Fruit fly (Drosophila melanogaster) whole organism, embryonic: Measurements from ENCODE around the gene CG5171.
A peak's percentile ranks its signal among the peaks of the same experiment; 100 is the strongest.

Experiments
- Antp ChIP-seq: fragments of 200-800 bp; sonication (Bioruptor generic); optimal IDR thresholded peaks from 3 replicates; lab custom pipeline; 2016; ENCODE audit warnings: missing biosample characterization, missing genetic modification characterization
- CG10431 ChIP-seq: fragments of 200-800 bp; sonication (Bioruptor generic); optimal IDR thresholded peaks from 3 replicates; lab custom pipeline; 2018; ENCODE audit warnings: missing biosample characterization, mild to moderate bottlenecking, missing genetic modification characterization
- CG10462 ChIP-seq: fragments of 200-800 bp; sonication (Bioruptor generic); optimal IDR thresholded peaks from 2 replicates; lab custom pipeline; 2016; ENCODE audit warnings: missing biosample characterization, missing genetic modification characterization
- CG10654 ChIP-seq: fragments of 200-800 bp; sonication (Bioruptor generic); optimal IDR thresholded peaks from 2 replicates; lab custom pipeline; 2016; ENCODE audit warnings: missing biosample characterization, missing genetic modification characterization
- CG11456 ChIP-seq: fragments of 200-800 bp; sonication (Bioruptor generic); IDR thresholded peaks from 3 replicates; pipeline ENCODE4 v1.3.6; 2022; ENCODE audit warnings: missing biosample characterization, missing genetic modification characterization
- CG12071 ChIP-seq: fragments of 200-800 bp; sonication (Bioruptor generic); optimal IDR thresholded peaks from 3 replicates; lab custom pipeline; 2018; ENCODE audit warnings: missing biosample characterization, mild to moderate bottlenecking, missing genetic modification characterization
- CG15073 ChIP-seq: fragments of 200-800 bp; sonication (Bioruptor generic); optimal IDR thresholded peaks from 2 replicates; lab custom pipeline; 2016; ENCODE audit warnings: missing biosample characterization, missing genetic modification characterization
- CG1529 ChIP-seq: fragments of 200-800 bp; sonication (Bioruptor generic); optimal IDR thresholded peaks from 3 replicates; lab custom pipeline; 2018; ENCODE audit warnings: missing biosample characterization, missing genetic modification characterization
- CG15696 ChIP-seq: fragments of 200-800 bp; sonication (Bioruptor generic); optimal IDR thresholded peaks from 2 replicates; lab custom pipeline; 2019; ENCODE audit warnings: missing biosample characterization, mild to moderate bottlenecking, missing genetic modification characterization, moderate library complexity
- CG16813 ChIP-seq: fragments of 200-800 bp; sonication (Bioruptor generic); IDR thresholded peaks from 3 replicates; pipeline ENCODE4 v1.3.6; 2022; ENCODE audit warnings: missing biosample characterization, missing genetic modification characterization; ENCODE audit not compliant: partially characterized antibody
- CG17359 ChIP-seq: fragments of 200-800 bp; sonication (Bioruptor generic); optimal IDR thresholded peaks from 3 replicates; lab custom pipeline; 2018; ENCODE audit warnings: missing biosample characterization, mild to moderate bottlenecking, missing genetic modification characterization, moderate library complexity
- CG18476 ChIP-seq: fragments of 200-800 bp; sonication (Bioruptor generic); optimal IDR thresholded peaks from 2 replicates; lab custom pipeline; 2016; ENCODE audit warnings: missing biosample characterization, mild to moderate bottlenecking, missing genetic modification characterization
- CG18619 ChIP-seq: fragments of 200-800 bp; sonication (Bioruptor generic); optimal IDR thresholded peaks from 3 replicates; lab custom pipeline; 2017; ENCODE audit warnings: missing biosample characterization, mild to moderate bottlenecking, missing genetic modification characterization
- CG31388 ChIP-seq: fragments of 200-800 bp; sonication (Bioruptor generic); optimal IDR thresholded peaks from 2 replicates; lab custom pipeline; 2016; ENCODE audit warnings: missing biosample characterization, missing genetic modification characterization
- CG32772 ChIP-seq: fragments of 200-800 bp; sonication (Bioruptor generic); IDR thresholded peaks from 2 replicates; pipeline ENCODE4 v1.3.6; 2022; ENCODE audit warnings: missing biosample characterization, missing genetic modification characterization
- CG34422 ChIP-seq: fragments of 200-800 bp; sonication (Bioruptor generic); IDR thresholded peaks from 3 replicates; pipeline ENCODE4 v1.3.6; 2022; ENCODE audit warnings: missing biosample characterization, missing genetic modification characterization
- CG3838 ChIP-seq: fragments of 200-800 bp; sonication (Bioruptor generic); optimal IDR thresholded peaks from 3 replicates; lab custom pipeline; 2016; ENCODE audit warnings: missing biosample characterization, missing genetic modification characterization
- CG42726 ChIP-seq: fragments of 200-800 bp; sonication (Bioruptor generic); IDR thresholded peaks from 2 replicates; pipeline ENCODE4 v1.3.6; 2022; ENCODE audit warnings: missing biosample characterization, missing genetic modification characterization; ENCODE audit not compliant: partially characterized antibody
- CG6854 ChIP-seq: fragments of 200-800 bp; sonication (Bioruptor generic); optimal IDR thresholded peaks from 3 replicates; lab custom pipeline; 2017; ENCODE audit warnings: missing biosample characterization, mild to moderate bottlenecking, missing genetic modification characterization
- CG7271 ChIP-seq: fragments of 200-800 bp; sonication (Bioruptor generic); optimal IDR thresholded peaks from 2 replicates; lab custom pipeline; 2018; ENCODE audit warnings: missing biosample characterization, mild to moderate bottlenecking, missing genetic modification characterization, moderate library complexity
- CG7357 ChIP-seq: fragments of 200-800 bp; sonication (Bioruptor generic); IDR thresholded peaks from 3 replicates; pipeline ENCODE4 v1.3.6; 2022; ENCODE audit warnings: missing biosample characterization, missing genetic modification characterization
- CG7786 ChIP-seq: fragments of 200-800 bp; sonication (Bioruptor generic); optimal IDR thresholded peaks from 2 replicates; lab custom pipeline; 2016; ENCODE audit warnings: missing biosample characterization, missing genetic modification characterization
- CG8944 ChIP-seq: fragments of 200-800 bp; sonication (Bioruptor generic); optimal IDR thresholded peaks from 3 replicates; lab custom pipeline; 2016; ENCODE audit warnings: missing biosample characterization, missing genetic modification characterization
- CG9437 ChIP-seq: fragments of 200-800 bp; sonication (Bioruptor generic); optimal IDR thresholded peaks from 2 replicates; lab custom pipeline; 2018; ENCODE audit warnings: missing biosample characterization, mild to moderate bottlenecking, missing genetic modification characterization
- CG9932 ChIP-seq: fragments of 200-800 bp; sonication (Bioruptor generic); IDR thresholded peaks from 2 replicates; pipeline ENCODE4 v1.3.6; 2022; ENCODE audit warnings: missing biosample characterization, missing genetic modification characterization
- Deaf1 ChIP-seq: fragments of 200-800 bp; optimal IDR thresholded peaks from 3 replicates; lab custom pipeline; 2019; ENCODE audit warnings: missing biosample characterization, mild to moderate bottlenecking, missing genetic modification characterization, moderate library complexity
- Jarid2 ChIP-seq: fragments of 200-800 bp; sonication (Bioruptor generic); optimal IDR thresholded peaks from 3 replicates; lab custom pipeline; 2017; ENCODE audit warnings: mild to moderate bottlenecking, missing biosample characterization, missing genetic modification reagents, missing genetic modification characterization
- Mad ChIP-seq: fragments of 200-800 bp; sonication (Bioruptor generic); optimal IDR thresholded peaks from 2 replicates; lab custom pipeline; 2016; ENCODE audit warnings: missing biosample characterization, missing genetic modification characterization
- NC2α ChIP-seq: fragments of 200-800 bp; sonication (Bioruptor generic); optimal IDR thresholded peaks from 2 replicates; lab custom pipeline; 2016; ENCODE audit warnings: missing biosample characterization, missing genetic modification characterization
- Pdp1 ChIP-seq, 2 experiments: fragments of 200-800 bp; sonication (Bioruptor generic); optimal IDR thresholded peaks; 3 replicates each; lab custom pipeline; 2016; ENCODE audit warnings: missing biosample characterization in 2 of 2, missing genetic modification characterization in 2 of 2, mild to moderate bottlenecking in 1 of 2, moderate library complexity in 1 of 2
- Xbp1 ChIP-seq: fragments of 200-800 bp; sonication (Bioruptor generic); optimal IDR thresholded peaks from 3 replicates; lab custom pipeline; 2016; ENCODE audit warnings: missing biosample characterization, mild to moderate bottlenecking, missing genetic modification characterization
- YL-1 ChIP-seq: fragments of 200-800 bp; sonication (Bioruptor generic); optimal IDR thresholded peaks from 3 replicates; lab custom pipeline; 2017; ENCODE audit warnings: missing biosample characterization, mild to moderate bottlenecking, missing genetic modification characterization
- ac ChIP-seq: fragments of 200-800 bp; sonication (Bioruptor generic); optimal IDR thresholded peaks from 3 replicates; lab custom pipeline; 2017; ENCODE audit warnings: missing biosample characterization, mild to moderate bottlenecking, missing genetic modification characterization
- al ChIP-seq: fragments of 200-800 bp; sonication (Bioruptor generic); IDR thresholded peaks from 2 replicates; pipeline ENCODE4 v1.3.6; 2022; ENCODE audit warnings: missing biosample characterization, missing genetic modification characterization
- ase ChIP-seq: fragments of 200-800 bp; sonication (Bioruptor generic); IDR thresholded peaks from 3 replicates; pipeline ENCODE4 v1.3.6; 2022; ENCODE audit warnings: missing biosample characterization, missing genetic modification characterization
- dmrt99B ChIP-seq: fragments of 200-800 bp; sonication (Bioruptor generic); optimal IDR thresholded peaks from 2 replicates; lab custom pipeline; 2018; ENCODE audit warnings: missing biosample characterization, mild to moderate bottlenecking, missing genetic modification characterization, moderate library complexity
- fu2 ChIP-seq: fragments of 200-800 bp; sonication (Bioruptor generic); optimal IDR thresholded peaks from 2 replicates; lab custom pipeline; 2016; ENCODE audit warnings: missing biosample characterization, missing genetic modification characterization
- gro ChIP-seq: fragments of 200-800 bp; sonication (Bioruptor generic); optimal IDR thresholded peaks from 2 replicates; lab custom pipeline; 2016; ENCODE audit warnings: missing biosample characterization, missing genetic modification characterization
- lov ChIP-seq, 2 experiments: fragments of 200-800 bp in 1 of 2; fragments of >200 bp in 1 of 2; sonication (Bioruptor generic) in 1 of 2; IDR thresholded peaks in 1 of 2; optimal IDR thresholded peaks in 1 of 2; 2 replicates in 1 of 2; 3 replicates in 1 of 2; pipeline versions ENCODE4 v1.3.6 to Lab custom; 2017 to 2022; ENCODE audit warnings: missing biosample characterization in 1 of 2, missing genetic modification characterization in 1 of 2
- luna ChIP-seq: fragments of 200-800 bp; sonication (Bioruptor generic); optimal IDR thresholded peaks from 2 replicates; lab custom pipeline; 2016; ENCODE audit warnings: missing biosample characterization, missing genetic modification characterization
- nmo ChIP-seq: fragments of 200-800 bp; sonication (Bioruptor generic); optimal IDR thresholded peaks from 2 replicates; lab custom pipeline; 2018; ENCODE audit warnings: missing biosample characterization, mild to moderate bottlenecking, missing genetic modification characterization, moderate library complexity
- nom ChIP-seq: fragments of 200-800 bp; sonication (Bioruptor generic); optimal IDR thresholded peaks from 2 replicates; lab custom pipeline; 2017; ENCODE audit warnings: missing biosample characterization, missing genetic modification characterization, mild to moderate bottlenecking, moderate library complexity, missing genetic modification reagents
- pzg ChIP-seq: fragments of 200-800 bp; sonication (Bioruptor generic); optimal IDR thresholded peaks from 3 replicates; lab custom pipeline; 2018; ENCODE audit warnings: missing biosample characterization, mild to moderate bottlenecking, missing genetic modification characterization, moderate library complexity
- sens-2 ChIP-seq: fragments of 200-800 bp; sonication (Bioruptor generic); IDR thresholded peaks from 2 replicates; pipeline ENCODE4 v1.3.6; 2022; ENCODE audit warnings: missing biosample characterization, missing genetic modification characterization
- sisA ChIP-seq: fragments of 200-800 bp; sonication (Bioruptor generic); IDR thresholded peaks from 2 replicates; pipeline ENCODE4 v1.3.6; 2022; ENCODE audit warnings: missing biosample characterization, missing genetic modification characterization
- sqz ChIP-seq: fragments of 200-800 bp; sonication (Bioruptor generic); optimal IDR thresholded peaks from 3 replicates; lab custom pipeline; 2018; ENCODE audit warnings: missing biosample characterization, mild to moderate bottlenecking, missing genetic modification characterization
- twi ChIP-seq: fragments of 200-800 bp; optimal IDR thresholded peaks from 2 replicates; lab custom pipeline; 2019; ENCODE audit warnings: missing biosample characterization, mild to moderate bottlenecking, missing genetic modification characterization, moderate library complexity
- wek ChIP-seq: fragments of 200-800 bp; sonication (Bioruptor generic); optimal IDR thresholded peaks from 3 replicates; lab custom pipeline; 2018; ENCODE audit warnings: missing biosample characterization, mild to moderate bottlenecking, missing genetic modification characterization, moderate library complexity
- yki ChIP-seq: fragments of >200 bp; optimal IDR thresholded peaks from 3 replicates; lab custom pipeline; 2018

Gene CG5171

dm6 chr2L:7433957-7434736 lies 33.0 kb downstream of the CG5171 start (continued):
- no peak for TF ChIP-seq CG1529
- TF ChIP-seq CG6854 (GFP tag; lab: Kevin White, UChicago), result peak; percentile 75
- TF ChIP-seq CG18619 (GFP tag; lab: Kevin White, UChicago), result peak; percentile 74
- peak; percentile 88 for TF ChIP-seq al
- peak; percentile 14 to 31 for TF ChIP-seq Pdp1 (GFP tag; optimal IDR thresholded peaks at IDR 0.05; lab: Kevin White, UChicago)
- no peak for TF ChIP-seq CG31388 (GFP tag; lab: Kevin White, UChicago)
- TF ChIP-seq CG7271, result no peak
- TF ChIP-seq CG7786 (GFP tag; lab: Kevin White, UChicago), result peak; percentile 17
- TF ChIP-seq Jarid2 (GFP tag; lab: Kevin White, UChicago), result peak; percentile 7
- TF ChIP-seq sens-2 (GFP tag; lab: Robert Waterston, UW), result peak; percentile 13; the same call in 1 of the 2 replicates
- TF ChIP-seq yki (lab: Kevin White, UChicago), result no peak
- no peak for TF ChIP-seq CG10654 (GFP tag; lab: Kevin White, UChicago)
- no peak for TF ChIP-seq luna (GFP tag; lab: Kevin White, UChicago)
- TF ChIP-seq CG12071 (GFP tag; lab: Kevin White, UChicago), result peak; percentile 0
- peak; percentile 23 for TF ChIP-seq Mad (GFP tag; lab: Kevin White, UChicago)
- peak; percentile 74 for TF ChIP-seq sisA (GFP tag; lab: Robert Waterston, UW)
- no peak for TF ChIP-seq CG15073 (GFP tag; lab: Kevin White, UChicago)
- no peak for TF ChIP-seq lov (optimal IDR thresholded peaks at IDR 0.05; lab: Kevin White, UChicago)
- no peak for TF ChIP-seq lov (GFP tag; IDR thresholded peaks at IDR 0.05; lab: Robert Waterston, UW)
- TF ChIP-seq fu2 (GFP tag; lab: Kevin White, UChicago), result no peak
- TF ChIP-seq CG42726 (GFP tag; lab: Robert Waterston, UW), result no peak
- no peak for TF ChIP-seq CG10462 (GFP tag; lab: Kevin White, UChicago)
- TF ChIP-seq wek (GFP tag; lab: Kevin White, UChicago), result no peak
- no peak for TF ChIP-seq CG8944
- no peak for TF ChIP-seq CG7357 (GFP tag; lab: Robert Waterston, UW)
- no peak for TF ChIP-seq NC2α
- no peak for TF ChIP-seq nom (GFP tag; lab: Kevin White, UChicago)
- TF ChIP-seq dmrt99B (tag; lab: Kevin White, UChicago), result peak; percentile 82
- no peak for TF ChIP-seq CG16813 (GFP tag; lab: Robert Waterston, UW)
- TF ChIP-seq CG15696 (tag; lab: Kevin White, UChicago), result peak; percentile 2
- no peak for TF ChIP-seq sqz (GFP tag; lab: Kevin White, UChicago)
- TF ChIP-seq CG9932 (GFP tag; lab: Robert Waterston, UW), result peak; percentile 88
- TF ChIP-seq CG9437 (GFP tag; lab: Kevin White, UChicago), result peak; percentile 59
- TF ChIP-seq Xbp1 (GFP tag; lab: Kevin White, UChicago), result peak; percentile 59
- peak; percentile 6 for TF ChIP-seq twi
- peak; percentile 50; the same call in 1 of the 3 replicates for TF ChIP-seq CG34422 (GFP tag; lab: Robert Waterston, UW)
- TF ChIP-seq pzg, result no peak
- peak; percentile 46 for TF ChIP-seq CG17359 (tag; lab: Kevin White, UChicago)
- peak; percentile 49; the same call in 1 of the 2 replicates for TF ChIP-seq CG32772 (GFP tag; lab: Robert Waterston, UW)
- TF ChIP-seq ac (GFP tag; lab: Kevin White, UChicago), result no peak
- peak; percentile 73 for TF ChIP-seq nmo
- no peak for TF ChIP-seq gro (GFP tag; lab: Kevin White, UChicago)
- peak; percentile 8 for TF ChIP-seq CG3838
- TF ChIP-seq Deaf1 (tag; lab: Kevin White, UChicago), result peak; percentile 88
- no peak for TF ChIP-seq Antp (GFP tag; lab: Kevin White, UChicago)
- peak; percentile 71 for TF ChIP-seq CG18476 (GFP tag; lab: Kevin White, UChicago)
- 0 out of 3 replicates have a peak, but pooled peaks have one; percentile 28 for TF ChIP-seq ase (GFP tag; lab: Robert Waterston, UW)
- no peak for TF ChIP-seq CG10431
- no peak for TF ChIP-seq YL-1 (GFP tag; lab: Kevin White, UChicago)
- TF ChIP-seq CG11456 (GFP tag; lab: Robert Waterston, UW), result peak; percentile 90
